Fruit fly (Drosophila melanogaster) whole organism, embryonic: ENCODE measurements around the gene CG15696.

Source experiments
- Asciz ChIP-seq: fragments of 200-800 bp; sonication (Bioruptor generic); optimal IDR thresholded peaks from 2 replicates; lab custom pipeline; 2017; ENCODE audit warnings: missing biosample characterization, mild to moderate bottlenecking, missing genetic modification characterization, missing genetic modification reagents
- Awh ChIP-seq: fragments of 200-800 bp; sonication (Bioruptor generic); IDR thresholded peaks from 2 replicates; pipeline ENCODE4, ENCODE4 v1.3.6; 2022; ENCODE audit warnings: missing biosample characterization, missing genetic modification characterization
- Bteb2 ChIP-seq: fragments of 200-800 bp; sonication (Bioruptor generic); optimal IDR thresholded peaks from 2 replicates; lab custom pipeline; 2016; ENCODE audit warnings: missing biosample characterization, missing genetic modification characterization
- C15 ChIP-seq: fragments of 200-800 bp; sonication (Bioruptor generic); IDR thresholded peaks from 3 replicates; pipeline ENCODE4 v1.3.6; 2022; ENCODE audit warnings: missing biosample characterization, missing genetic modification characterization
- CG10959 ChIP-seq: fragments of 200-800 bp; sonication (Bioruptor generic); IDR thresholded peaks from 2 replicates; pipeline ENCODE4 v1.3.6; 2022; ENCODE audit warnings: missing biosample characterization, missing genetic modification characterization
- CG12155 ChIP-seq: fragments of 200-800 bp; sonication (Bioruptor generic); optimal IDR thresholded peaks from 3 replicates; lab custom pipeline; 2016; ENCODE audit warnings: missing biosample characterization, missing genetic modification characterization
- CG12219 ChIP-seq: fragments of 200-800 bp; sonication (Bioruptor generic); optimal IDR thresholded peaks from 3 replicates; lab custom pipeline; 2018; ENCODE audit warnings: missing biosample characterization, mild to moderate bottlenecking, missing genetic modification characterization
- CG12744 ChIP-seq: fragments of 200-800 bp; sonication (Bioruptor generic); optimal IDR thresholded peaks from 2 replicates; lab custom pipeline; 2016; ENCODE audit warnings: missing biosample characterization, missing genetic modification characterization
- CG13123 ChIP-seq: fragments of 200-800 bp; sonication (Bioruptor generic); optimal IDR thresholded peaks from 2 replicates; lab custom pipeline; 2016; ENCODE audit warnings: missing biosample characterization, missing genetic modification characterization
- CG14050 ChIP-seq: fragments of 200-800 bp; sonication (Bioruptor generic); IDR thresholded peaks from 3 replicates; pipeline ENCODE4 v1.3.6; 2022; ENCODE audit warnings: missing biosample characterization, missing genetic modification characterization
- CG14710 ChIP-seq: fragments of 200-800 bp; sonication (Bioruptor generic); optimal IDR thresholded peaks from 3 replicates; lab custom pipeline; 2019; ENCODE audit warnings: missing biosample characterization, mild to moderate bottlenecking, missing genetic modification characterization, moderate library complexity
- CG1529 ChIP-seq: fragments of 200-800 bp; sonication (Bioruptor generic); optimal IDR thresholded peaks from 3 replicates; lab custom pipeline; 2018; ENCODE audit warnings: missing biosample characterization, missing genetic modification characterization
- CG1603 ChIP-seq: fragments of 200-800 bp; sonication (Bioruptor generic); optimal IDR thresholded peaks from 2 replicates; lab custom pipeline; 2019; ENCODE audit warnings: missing biosample characterization, mild to moderate bottlenecking, missing genetic modification characterization, moderate library complexity
- CG17829 ChIP-seq: fragments of 200-800 bp; optimal IDR thresholded peaks from 2 replicates; lab custom pipeline; 2019; ENCODE audit warnings: missing biosample characterization, mild to moderate bottlenecking, missing genetic modification characterization, moderate library complexity
- CG1832 ChIP-seq: fragments of 200-800 bp; sonication (Bioruptor generic); optimal IDR thresholded peaks from 2 replicates; lab custom pipeline; 2017; ENCODE audit warnings: missing biosample characterization, mild to moderate bottlenecking, missing genetic modification characterization, inconsistent platforms
- CG18619 ChIP-seq: fragments of 200-800 bp; sonication (Bioruptor generic); optimal IDR thresholded peaks from 3 replicates; lab custom pipeline; 2017; ENCODE audit warnings: missing biosample characterization, mild to moderate bottlenecking, missing genetic modification characterization
- CG32767 ChIP-seq: fragments of 200-800 bp; sonication (Bioruptor generic); IDR thresholded peaks from 2 replicates; pipeline ENCODE4 v1.3.6; 2022; ENCODE audit warnings: missing biosample characterization, missing genetic modification characterization
- CG3838 ChIP-seq: fragments of 200-800 bp; sonication (Bioruptor generic); optimal IDR thresholded peaks from 3 replicates; lab custom pipeline; 2016; ENCODE audit warnings: missing biosample characterization, missing genetic modification characterization
- CG3847 ChIP-seq: fragments of 200-800 bp; sonication (Bioruptor generic); IDR thresholded peaks from 2 replicates; pipeline ENCODE4 v1.3.6; 2022; ENCODE audit warnings: missing biosample characterization, missing genetic modification characterization
- CG4328 ChIP-seq: fragments of 200-800 bp; sonication (Bioruptor generic); optimal IDR thresholded peaks from 3 replicates; lab custom pipeline; 2017; ENCODE audit warnings: missing biosample characterization, missing genetic modification reagents, missing genetic modification characterization
- CG6791 ChIP-seq: fragments of 200-800 bp; sonication (Bioruptor generic); IDR thresholded peaks from 3 replicates; pipeline ENCODE4 v1.3.6; 2022; ENCODE audit warnings: missing biosample characterization, missing genetic modification characterization; ENCODE audit not compliant: partially characterized antibody
- CG7928 ChIP-seq: fragments of 200-800 bp; sonication (Bioruptor generic); optimal IDR thresholded peaks from 2 replicates; lab custom pipeline; 2017; ENCODE audit warnings: missing biosample characterization, mild to moderate bottlenecking, missing genetic modification characterization
- CG8478 ChIP-seq: fragments of >200 bp; optimal IDR thresholded peaks from 2 replicates; lab custom pipeline; 2018
- CkIIα-i1 ChIP-seq: fragments of 200-800 bp; sonication (Bioruptor generic); IDR thresholded peaks from 2 replicates; pipeline ENCODE4 v1.3.6; 2022; ENCODE audit warnings: missing biosample characterization, missing genetic modification characterization
- Fer3 ChIP-seq: fragments of 200-800 bp; sonication (Bioruptor generic); optimal IDR thresholded peaks from 2 replicates; lab custom pipeline; 2018; ENCODE audit warnings: missing biosample characterization, mild to moderate bottlenecking, missing genetic modification characterization, moderate library complexity
- H2.0 ChIP-seq: fragments of 200-800 bp; sonication (Bioruptor generic); IDR thresholded peaks from 2 replicates; pipeline ENCODE4 v1.3.6; 2022; ENCODE audit warnings: missing biosample characterization, missing genetic modification characterization
- HLH54F ChIP-seq: fragments of 200-800 bp; sonication (Bioruptor generic); optimal IDR thresholded peaks from 3 replicates; lab custom pipeline; 2016; ENCODE audit warnings: missing biosample characterization, missing genetic modification characterization
- Hr51 ChIP-seq, 2 experiments: fragments of 200-800 bp; sonication (Bioruptor generic); optimal IDR thresholded peaks; 2 replicates in 1 of 2; 3 replicates in 1 of 2; lab custom pipeline; 2016 to 2018; ENCODE audit warnings: missing biosample characterization in 2 of 2, missing genetic modification characterization in 2 of 2, mild to moderate bottlenecking in 1 of 2, moderate library complexity in 1 of 2
- MESR4 ChIP-seq: fragments of 200-800 bp; sonication (Bioruptor generic); optimal IDR thresholded peaks from 2 replicates; lab custom pipeline; 2018; ENCODE audit warnings: missing biosample characterization, mild to moderate bottlenecking, missing genetic modification characterization, moderate library complexity
- Ravus ChIP-seq: fragments of 200-800 bp; sonication (Bioruptor generic); IDR thresholded peaks from 2 replicates; pipeline ENCODE4 v1.3.6; 2022; ENCODE audit warnings: missing biosample characterization, missing genetic modification characterization
- Rfx ChIP-seq: fragments of 200-800 bp; sonication (Bioruptor generic); IDR thresholded peaks from 2 replicates; pipeline ENCODE4 v1.3.6; 2022; ENCODE audit warnings: missing biosample characterization, missing genetic modification characterization
- Sin3A ChIP-seq: fragments of >200 bp; optimal IDR thresholded peaks from 2 replicates; lab custom pipeline; 2018
- cato ChIP-seq: fragments of 200-800 bp; sonication (Bioruptor generic); optimal IDR thresholded peaks from 2 replicates; lab custom pipeline; 2016; ENCODE audit warnings: missing biosample characterization, missing genetic modification characterization, borderline replicate concordance
- cg ChIP-seq: fragments of 200-800 bp; sonication (Bioruptor generic); optimal IDR thresholded peaks from 3 replicates; lab custom pipeline; 2019; ENCODE audit warnings: missing biosample characterization, mild to moderate bottlenecking, missing genetic modification characterization, moderate library complexity
- chif ChIP-seq, 2 experiments: fragments of 200-800 bp; sonication (Bioruptor generic); optimal IDR thresholded peaks; 3 replicates each; lab custom pipeline; 2016; ENCODE audit warnings: missing biosample characterization in 2 of 2, missing genetic modification characterization in 2 of 2
- dmrt11E ChIP-seq: fragments of 200-800 bp; sonication (Bioruptor generic); optimal IDR thresholded peaks from 3 replicates; lab custom pipeline; 2018; ENCODE audit warnings: missing biosample characterization, mild to moderate bottlenecking, missing genetic modification characterization, moderate library complexity
- dysf ChIP-seq: fragments of 200-800 bp; sonication (Bioruptor generic); IDR thresholded peaks from 3 replicates; pipeline ENCODE4 v1.3.6; 2022; ENCODE audit warnings: missing biosample characterization, missing genetic modification characterization
- grn ChIP-seq: fragments of 200-800 bp; sonication (Bioruptor generic); optimal IDR thresholded peaks from 3 replicates; lab custom pipeline; 2017; ENCODE audit warnings: missing biosample characterization, missing genetic modification characterization
- gro ChIP-seq: fragments of 200-800 bp; sonication (Bioruptor generic); optimal IDR thresholded peaks from 2 replicates; lab custom pipeline; 2016; ENCODE audit warnings: missing biosample characterization, missing genetic modification characterization
- gt ChIP-seq: fragments of 200-800 bp; sonication (Bioruptor generic); IDR thresholded peaks from 2 replicates; pipeline ENCODE4 v1.3.6; 2022; ENCODE audit warnings: missing biosample characterization, missing genetic modification characterization
- hth ChIP-seq: fragments of >200 bp; optimal IDR thresholded peaks from 2 replicates; lab custom pipeline; 2017; ENCODE audit warnings: inconsistent platforms
- lilli ChIP-seq: fragments of 200-800 bp; sonication (Bioruptor generic); optimal IDR thresholded peaks from 3 replicates; lab custom pipeline; 2016; ENCODE audit warnings: missing biosample characterization, missing genetic modification characterization
- oc ChIP-seq: fragments of 200-800 bp; sonication (Bioruptor generic); optimal IDR thresholded peaks from 2 replicates; lab custom pipeline; 2018; ENCODE audit warnings: missing biosample characterization, mild to moderate bottlenecking, missing genetic modification characterization, moderate library complexity
- pum ChIP-seq: fragments of 200-800 bp; sonication (Bioruptor generic); optimal IDR thresholded peaks from 2 replicates; lab custom pipeline; 2016; ENCODE audit warnings: missing biosample characterization, missing genetic modification characterization
- sc ChIP-seq, 3 experiments: fragments of >200 bp in 2 of 3; fragments of 200-800 bp in 1 of 3; sonication (Bioruptor generic) in 1 of 3; optimal IDR thresholded peaks; 2 replicates in 2 of 3; 3 replicates in 1 of 3; lab custom pipeline; 2017; ENCODE audit warnings: mild to moderate bottlenecking in 1 of 3, missing biosample characterization in 1 of 3, missing genetic modification characterization in 1 of 3, missing genetic modification reagents in 1 of 3
- scrt ChIP-seq: fragments of 200-800 bp; sonication (Bioruptor generic); optimal IDR thresholded peaks from 2 replicates; lab custom pipeline; 2018; ENCODE audit warnings: missing biosample characterization, mild to moderate bottlenecking, missing genetic modification characterization, moderate library complexity
- sisA ChIP-seq: fragments of 200-800 bp; sonication (Bioruptor generic); IDR thresholded peaks from 2 replicates; pipeline ENCODE4 v1.3.6; 2022; ENCODE audit warnings: missing biosample characterization, missing genetic modification characterization
- sr ChIP-seq: fragments of 200-800 bp; sonication (Bioruptor generic); IDR thresholded peaks from 3 replicates; pipeline ENCODE4 v1.3.6; 2022; ENCODE audit warnings: missing biosample characterization, missing genetic modification characterization
- vvl ChIP-seq: fragments of 200-800 bp; sonication (Bioruptor generic); IDR thresholded peaks from 2 replicates; pipeline ENCODE4 v1.3.6; 2022; ENCODE audit warnings: missing biosample characterization, missing genetic modification characterization
- wdn ChIP-seq: fragments of 200-800 bp; sonication (Bioruptor generic); IDR thresholded peaks from 2 replicates; pipeline ENCODE4 v1.3.6; 2022; ENCODE audit warnings: missing biosample characterization, missing genetic modification characterization
- zen ChIP-seq: fragments of 200-800 bp; sonication (Bioruptor generic); optimal IDR thresholded peaks from 3 replicates; lab custom pipeline; 2018; ENCODE audit warnings: missing biosample characterization, mild to moderate bottlenecking, missing genetic modification characterization, moderate library complexity

The CG15696 gene

DNA sequence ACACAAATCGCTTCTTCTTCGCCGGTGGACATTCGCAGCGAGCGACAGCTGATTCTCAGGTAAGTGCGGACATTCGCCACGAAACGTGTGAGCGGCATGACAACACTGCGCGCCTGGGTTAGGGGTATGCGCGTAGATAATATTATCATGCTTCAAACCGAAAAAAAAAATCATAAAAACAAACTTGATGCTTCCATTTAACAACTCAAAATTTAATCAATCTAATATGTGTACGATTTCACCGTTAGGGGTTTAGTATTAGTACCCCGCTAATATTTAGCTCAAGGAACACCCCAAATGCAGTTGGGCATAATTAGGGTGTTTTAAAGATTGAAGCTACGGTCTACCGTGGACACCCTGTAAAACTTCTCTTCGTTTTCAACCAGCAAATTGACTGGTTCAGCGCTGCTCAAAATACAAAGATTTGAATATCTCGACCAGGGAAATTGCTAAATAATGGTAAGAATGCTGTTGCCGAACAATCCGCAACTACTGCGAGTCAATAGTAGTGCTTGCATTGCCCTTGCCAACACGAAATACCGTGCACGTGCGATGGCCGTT lies 25.0 kb upstream of the CG15696 start, which contains the start of the genes CG17271 and RpS20 (continued):
- peak; percentile 88 for TF ChIP-seq CG17829 (tag; lab: Kevin White, UChicago)
- peak; percentile 88 for TF ChIP-seq CG12744 (GFP tag; lab: Kevin White, UChicago)
- peak; percentile 92 for TF ChIP-seq MESR4 (GFP tag; lab: Kevin White, UChicago)
- TF ChIP-seq CG1529: peak; percentile 76
- TF ChIP-seq lilli: peak; percentile 97
- peak; percentile 81 for TF ChIP-seq H2.0 (GFP tag; lab: Robert Waterston, UW)
- peak; percentile 93 for TF ChIP-seq gro (GFP tag; lab: Kevin White, UChicago)
- TF ChIP-seq CkIIα-i1 (GFP tag; lab: Robert Waterston, UW): no peak
- 0 out of 3 replicates have a peak, but pooled peaks have one; percentile 5 for TF ChIP-seq sr (GFP tag; lab: Robert Waterston, UW)
- peak; percentile 83 for TF ChIP-seq CG13123 (GFP tag; lab: Kevin White, UChicago)
- TF ChIP-seq CG12155 (GFP tag; lab: Kevin White, UChicago): peak; percentile 88
- peak; percentile 89 for TF ChIP-seq dysf (GFP tag; lab: Robert Waterston, UW)
- peak; percentile 68 for TF ChIP-seq cg (GFP tag; lab: Kevin White, UChicago)
- TF ChIP-seq scrt (GFP tag; lab: Kevin White, UChicago): peak; percentile 69
- TF ChIP-seq grn (GFP tag; lab: Kevin White, UChicago): peak; percentile 72
- peak; percentile 80 for TF ChIP-seq wdn (GFP tag; lab: Robert Waterston, UW)
- TF ChIP-seq CG12219 (GFP tag; lab: Kevin White, UChicago): peak; percentile 69
- TF ChIP-seq gt (GFP tag; lab: Robert Waterston, UW): peak; percentile 67; the same call in 1 of the 2 replicates
- TF ChIP-seq Fer3: peak; percentile 86
- TF ChIP-seq Ravus (GFP tag; lab: Robert Waterston, UW): peak; percentile 59
- peak; percentile 87 for TF ChIP-seq dmrt11E
- TF ChIP-seq zen (tag; lab: Kevin White, UChicago): peak; percentile 88
- TF ChIP-seq C15 (GFP tag; lab: Robert Waterston, UW): peak; percentile 67; the same call in 1 of the 3 replicates
- peak; percentile 87 for TF ChIP-seq CG18619 (GFP tag; lab: Kevin White, UChicago)
- peak; percentile 86 for TF ChIP-seq cato (GFP tag; lab: Kevin White, UChicago)
- no peak for TF ChIP-seq CG6791 (GFP tag; lab: Robert Waterston, UW)
- TF ChIP-seq CG3838 (GFP tag; lab: Kevin White, UChicago): peak; percentile 56
- peak; percentile 90 for TF ChIP-seq CG3847
- TF ChIP-seq CG4328 (GFP tag; lab: Kevin White, UChicago): peak; percentile 87
- no peak for TF ChIP-seq hth (lab: Kevin White, UChicago)
- peak; percentile 99 for TF ChIP-seq Sin3A (lab: Kevin White, UChicago)
- peak; percentile 96 for TF ChIP-seq pum
- peak; percentile 67 for TF ChIP-seq CG10959
- TF ChIP-seq sc (optimal IDR thresholded peaks at IDR 0.05; lab: Kevin White, UChicago): no peak
- peak; percentile 58 for TF ChIP-seq sc (GFP tag; optimal IDR thresholded peaks at IDR 0.05; lab: Kevin White, UChicago)
- TF ChIP-seq CG14710 (tag; lab: Kevin White, UChicago): peak; percentile 96
- TF ChIP-seq CG1832: no peak
- TF ChIP-seq CG1603 (tag; lab: Kevin White, UChicago): peak; percentile 91
- peak; percentile 95 for TF ChIP-seq vvl (GFP tag; lab: Robert Waterston, UW)
- no peak for TF ChIP-seq CG8478 (lab: Kevin White, UChicago)
- TF ChIP-seq chif (GFP tag; optimal IDR thresholded peaks at IDR 0.05; lab: Kevin White, UChicago): peak; percentile 89 to 95
- peak; percentile 92 for TF ChIP-seq sisA (GFP tag; lab: Robert Waterston, UW)
- peak; percentile 95 for TF ChIP-seq HLH54F (GFP tag; lab: Kevin White, UChicago)
- TF ChIP-seq Bteb2 (GFP tag; lab: Kevin White, UChicago): peak; percentile 92
- TF ChIP-seq oc: peak; percentile 75
- peak; percentile 87 for TF ChIP-seq Awh (GFP tag; lab: Robert Waterston, UW)
- peak; percentile 71 for TF ChIP-seq CG7928
- TF ChIP-seq Asciz (GFP tag; lab: Kevin White, UChicago): peak; percentile 72
- TF ChIP-seq Hr51 (GFP tag; optimal IDR thresholded peaks at IDR 0.05; lab: Kevin White, UChicago): peak; percentile 85 to 92
- TF ChIP-seq CG14050 (GFP tag; lab: Robert Waterston, UW): peak; percentile 85
- peak; percentile 92 for TF ChIP-seq Rfx (GFP tag; lab: Robert Waterston, UW)
- peak; percentile 83 for TF ChIP-seq CG32767 (GFP tag; lab: Robert Waterston, UW)
